Worm (Caenorhabditis elegans): ENCODE measurements around the gene pgm-1.
"Not testable (repeated sequence)": the region's sequence is repeated elsewhere in the genome, so short reads cannot be mapped to it uniquely, and the experiment has no call there.

Gene pgm-1

DNA sequence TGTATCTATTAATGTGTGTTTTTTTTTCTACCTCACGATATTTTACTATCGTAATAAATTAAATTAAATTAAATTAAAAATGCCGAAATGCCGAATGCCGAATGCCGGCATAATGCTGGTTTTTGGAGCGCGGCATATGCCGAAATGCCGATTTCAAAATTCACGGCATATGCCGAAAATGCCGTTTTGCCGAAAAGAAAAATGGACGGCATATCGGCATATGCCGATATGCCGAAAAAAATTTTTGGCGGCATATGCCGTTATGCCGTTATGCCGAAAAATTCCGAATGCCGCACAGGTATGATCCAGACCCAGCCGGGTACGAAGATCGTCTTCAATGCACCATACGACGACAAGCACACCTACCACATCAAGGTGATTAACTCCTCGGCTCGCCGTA, 9.3 kb downstream of the pgm-1 start, which contains the start of gene msp-32:
Gene msp-32, plus strand, starts transcription at position 301 of the 400 bp plus-strand sequence.
- not testable (repeated sequence) for TF ChIP-seq med-1 (GFP tag; optimal IDR thresholded peaks at IDR 0.05; ENCODE audit: insufficient read depth); cog-1 (tag; optimal IDR thresholded peaks at IDR 0.05); flt-1 (GFP tag; IDR thresholded peaks at IDR 0.05)

DNA sequence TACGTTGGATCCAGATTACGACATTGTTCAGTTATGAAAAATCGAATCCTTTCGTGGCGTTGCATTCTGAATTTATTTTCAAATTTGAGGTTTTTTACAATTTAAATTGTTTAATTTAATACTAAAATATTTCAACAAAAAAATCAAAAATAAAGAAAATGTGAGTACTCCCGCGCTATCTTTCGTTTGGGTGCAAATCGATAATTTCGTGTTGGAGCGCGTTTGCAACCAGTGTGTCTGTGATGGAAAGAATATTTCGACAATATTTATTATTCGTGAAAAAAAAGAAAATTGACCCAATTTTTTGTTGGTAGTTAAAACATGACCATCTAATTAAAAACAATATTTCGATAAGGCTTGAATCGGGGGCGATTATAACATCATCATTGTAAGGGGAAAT, 12.8 kb downstream of the pgm-1 start, which contains the start of gene R05F9.9:
Gene R05F9.9, minus strand, starts transcription at position 66 of the 400 bp plus-strand sequence.
- no peak for TF ChIP-seq ztf-29 (GFP tag; IDR thresholded peaks at IDR 0.05)
- TF ChIP-seq T22C8.4 (GFP tag; IDR thresholded peaks at IDR 0.05), result peak; percentile 80
- no peak for TF ChIP-seq tab-1 (GFP tag; IDR thresholded peaks at IDR 0.05)
- TF ChIP-seq ref-1 (GFP tag; conservative IDR thresholded peaks at IDR 0.05), result no peak
- no peak for TF ChIP-seq klf-2 (GFP tag; conservative IDR thresholded peaks at IDR 0.05)
- no peak for TF ChIP-seq flt-1 (GFP tag; IDR thresholded peaks at IDR 0.05)
- TF ChIP-seq cog-1 (tag; optimal IDR thresholded peaks at IDR 0.05), result no peak

DNA sequence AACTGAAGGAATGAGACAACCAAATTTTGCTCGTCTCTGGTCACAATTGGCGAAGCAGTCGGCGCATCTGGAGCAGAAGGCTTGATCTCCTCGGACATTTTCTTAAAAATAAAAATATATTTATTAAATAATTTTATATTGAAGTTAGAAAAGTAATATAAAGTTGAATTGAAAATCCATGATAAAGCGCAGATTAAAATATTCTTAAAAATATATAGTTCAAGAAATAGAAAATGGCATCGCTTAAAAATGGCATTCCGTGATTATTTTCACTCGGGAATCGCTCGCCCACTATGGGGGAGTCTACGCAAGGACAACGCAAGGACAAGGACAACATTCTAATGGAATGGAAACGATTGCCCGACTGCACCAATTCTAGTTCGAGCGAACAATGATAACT, 14.5 kb downstream of the pgm-1 start, which contains the start of gene sgt-1:
Gene sgt-1, minus strand, starts transcription at position 101 of the 400 bp plus-strand sequence.
- TF ChIP-seq cog-1 (tag; optimal IDR thresholded peaks at IDR 0.05); ztf-29 (GFP tag; IDR thresholded peaks at IDR 0.05); ref-1 (GFP tag; conservative IDR thresholded peaks at IDR 0.05): not testable (repeated sequence)

DNA sequence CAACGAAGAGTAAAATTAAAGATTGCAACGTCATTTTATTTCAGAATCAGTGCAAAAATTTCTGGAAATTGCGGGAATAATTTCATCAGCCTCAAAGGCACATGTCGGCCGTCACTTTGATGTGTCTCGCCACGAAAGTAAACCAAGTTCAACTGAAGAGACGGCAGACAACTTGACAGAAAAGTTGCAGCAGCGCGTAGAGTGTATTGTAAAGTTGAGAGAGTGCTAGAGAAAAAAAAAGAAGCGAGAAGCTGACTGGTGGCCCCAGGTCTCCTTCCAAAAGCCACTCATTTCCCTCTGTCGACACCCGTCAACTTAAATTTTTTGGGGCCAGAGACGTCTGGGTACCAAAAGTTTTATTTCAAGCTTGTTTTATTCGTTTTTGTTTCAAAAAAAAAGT, 15.0 kb downstream of the pgm-1 start:
- TF ChIP-seq ref-1 (GFP tag; conservative IDR thresholded peaks at IDR 0.05), result no peak
- no peak for TF ChIP-seq ztf-23 (GFP tag; IDR thresholded peaks at IDR 0.05)
- TF ChIP-seq ztf-29 (GFP tag; IDR thresholded peaks at IDR 0.05), result peak; percentile 57; the same call in 1 of the 2 replicates
- TF ChIP-seq flt-1 (GFP tag; IDR thresholded peaks at IDR 0.05), result 0 out of 2 replicates have a peak, but pooled peaks have one; percentile 7

DNA sequence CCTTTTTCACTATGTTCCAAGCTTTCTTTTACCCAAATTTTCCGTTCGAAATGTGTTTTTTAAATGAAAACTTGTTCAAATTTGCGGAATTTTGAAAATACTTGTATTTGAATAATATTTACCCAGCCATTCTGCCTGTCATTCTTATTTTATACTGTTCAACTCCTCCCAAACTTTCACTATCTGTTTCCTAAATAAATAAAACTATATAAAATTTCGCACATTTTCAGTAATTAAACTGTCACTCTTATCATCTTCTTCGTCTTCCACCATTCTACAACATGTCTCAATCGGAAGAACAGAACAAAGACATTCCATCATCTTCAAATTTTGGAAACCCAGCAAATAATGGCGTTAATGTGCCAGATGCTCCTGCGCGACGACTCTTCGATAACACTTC, 15.5 kb downstream of the pgm-1 start, which contains the start of gene btbd-10:
Gene btbd-10, plus strand, starts transcription at position 231 of the 400 bp plus-strand sequence.
- TF ChIP-seq ztf-23 (GFP tag; IDR thresholded peaks at IDR 0.05) (no peak), flt-1 (GFP tag; IDR thresholded peaks at IDR 0.05) (no peak), klf-2 (GFP tag; conservative IDR thresholded peaks at IDR 0.05) (no peak), T22C8.4 (GFP tag; IDR thresholded peaks at IDR 0.05) (no peak), tab-1 (GFP tag; IDR thresholded peaks at IDR 0.05) (no peak), med-1 (GFP tag; optimal IDR thresholded peaks at IDR 0.05; ENCODE audit: insufficient read depth) (no peak), ref-1 (GFP tag; conservative IDR thresholded peaks at IDR 0.05) (no peak), cog-1 (tag; optimal IDR thresholded peaks at IDR 0.05) (no peak), ztf-29 (GFP tag; IDR thresholded peaks at IDR 0.05) (no peak)

DNA sequence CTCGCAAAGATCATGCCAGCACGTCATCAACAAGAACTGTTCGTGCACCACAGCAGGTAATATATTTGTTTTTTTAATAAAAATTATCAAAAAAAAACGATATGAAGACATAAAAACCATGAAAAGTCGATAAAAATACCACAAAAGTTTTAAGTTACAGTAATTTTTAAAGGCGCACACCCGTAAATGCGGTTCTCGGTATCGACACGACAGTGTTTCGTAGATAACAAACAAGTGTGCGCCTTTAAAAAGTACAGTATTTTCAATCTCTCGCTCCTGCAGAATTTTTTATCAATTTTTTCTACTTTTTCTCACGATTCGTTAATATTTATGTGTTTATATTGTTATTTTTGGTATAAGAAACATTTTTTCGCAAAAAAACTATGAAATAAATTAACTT, 16.1 kb downstream of the pgm-1 start:
- TF ChIP-seq med-1 (GFP tag; optimal IDR thresholded peaks at IDR 0.05; ENCODE audit: insufficient read depth) (no peak), ref-1 (GFP tag; conservative IDR thresholded peaks at IDR 0.05) (no peak), flt-1 (GFP tag; IDR thresholded peaks at IDR 0.05) (no peak), tab-1 (GFP tag; IDR thresholded peaks at IDR 0.05) (no peak), ztf-29 (GFP tag; IDR thresholded peaks at IDR 0.05) (no peak), klf-2 (GFP tag; conservative IDR thresholded peaks at IDR 0.05) (no peak), ztf-23 (GFP tag; IDR thresholded peaks at IDR 0.05) (no peak), cog-1 (tag; optimal IDR thresholded peaks at IDR 0.05) (no peak), T22C8.4 (GFP tag; IDR thresholded peaks at IDR 0.05) (no peak)

DNA sequence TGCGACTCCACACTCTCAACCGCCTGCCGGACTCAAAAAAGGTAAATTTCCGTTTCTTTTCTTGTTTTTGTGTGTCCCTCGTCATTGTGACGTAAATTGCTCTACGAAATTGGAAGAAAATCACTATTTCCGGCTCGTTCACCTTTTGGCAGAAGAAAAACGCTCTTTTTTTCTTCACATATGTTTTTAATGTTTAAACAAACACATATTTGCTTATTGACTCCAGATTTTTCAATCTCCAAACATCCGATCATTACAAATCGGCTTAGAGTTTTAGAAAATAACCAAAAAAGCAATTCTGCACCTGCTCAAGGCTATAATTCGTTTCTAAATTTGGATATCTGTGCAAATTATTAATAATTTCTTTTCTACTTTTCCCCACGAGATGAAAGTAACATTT, 16.6 kb downstream of the pgm-1 start:
- TF ChIP-seq cog-1 (tag; optimal IDR thresholded peaks at IDR 0.05), result no peak
- no peak for TF ChIP-seq T22C8.4 (GFP tag; IDR thresholded peaks at IDR 0.05)
- no peak for TF ChIP-seq flt-1 (GFP tag; IDR thresholded peaks at IDR 0.05)
- no peak for TF ChIP-seq ref-1 (GFP tag; conservative IDR thresholded peaks at IDR 0.05)
- no peak for TF ChIP-seq ztf-23 (GFP tag; IDR thresholded peaks at IDR 0.05)
- no peak for TF ChIP-seq klf-2 (GFP tag; conservative IDR thresholded peaks at IDR 0.05)
- TF ChIP-seq med-1 (GFP tag; optimal IDR thresholded peaks at IDR 0.05; ENCODE audit: insufficient read depth), result no peak
- no peak for TF ChIP-seq tab-1 (GFP tag; IDR thresholded peaks at IDR 0.05)
- TF ChIP-seq ztf-29 (GFP tag; IDR thresholded peaks at IDR 0.05), result no peak

DNA sequence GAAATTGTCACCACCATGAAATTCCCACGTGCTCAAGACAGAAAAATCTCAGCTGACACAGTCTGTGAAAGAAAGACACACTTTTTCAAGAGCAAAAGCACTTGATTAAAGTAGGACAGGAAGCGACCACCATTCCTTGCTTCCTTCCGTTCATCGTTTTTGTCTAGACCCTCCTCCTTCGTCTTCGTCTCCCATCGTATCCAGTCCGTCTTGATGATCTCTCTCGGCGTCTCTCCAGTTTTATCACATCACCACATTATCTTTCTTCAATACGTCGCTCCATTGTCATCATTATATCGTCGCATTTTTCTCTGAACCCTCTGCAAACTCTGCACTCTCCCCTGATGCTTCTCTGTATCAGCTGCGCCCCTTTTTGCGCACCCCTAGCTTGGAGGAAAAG, 18.9 kb downstream of the pgm-1 start:
- no peak for TF ChIP-seq tab-1 (GFP tag; IDR thresholded peaks at IDR 0.05)
- TF ChIP-seq med-1 (GFP tag; optimal IDR thresholded peaks at IDR 0.05; ENCODE audit: insufficient read depth), result no peak
- TF ChIP-seq klf-2 (GFP tag; conservative IDR thresholded peaks at IDR 0.05), result no peak
- no peak for TF ChIP-seq T22C8.4 (GFP tag; IDR thresholded peaks at IDR 0.05)
- no peak for TF ChIP-seq ztf-23 (GFP tag; IDR thresholded peaks at IDR 0.05)
- no peak for TF ChIP-seq ref-1 (GFP tag; conservative IDR thresholded peaks at IDR 0.05)
- TF ChIP-seq flt-1 (GFP tag; IDR thresholded peaks at IDR 0.05), result no peak
- no peak for TF ChIP-seq cog-1 (tag; optimal IDR thresholded peaks at IDR 0.05)

DNA sequence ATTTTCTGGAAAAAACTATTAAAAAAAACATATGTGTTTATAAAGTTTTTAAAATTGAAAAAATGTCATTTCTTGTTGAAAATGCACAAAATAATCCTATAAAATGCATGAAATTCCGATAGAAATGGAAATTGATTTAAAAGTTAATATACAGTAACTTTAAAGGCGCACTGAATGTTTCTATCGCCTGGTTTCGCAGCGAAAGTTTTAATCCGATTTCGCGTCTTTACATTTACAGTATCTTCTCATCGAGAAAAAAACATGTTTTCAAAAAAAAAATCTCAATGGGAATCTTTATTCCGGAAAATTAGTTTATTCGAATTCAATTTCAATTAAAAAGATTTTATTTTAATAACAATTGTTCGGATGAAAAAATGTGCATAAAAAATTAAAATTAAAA, 25.0 kb downstream of the pgm-1 start, which contains the start of gene R05F9.11:
Gene R05F9.11, minus strand, starts transcription at position 5 of the 400 bp plus-strand sequence.
- TF ChIP-seq ztf-23 (GFP tag; IDR thresholded peaks at IDR 0.05), result no peak
- TF ChIP-seq klf-2 (GFP tag; conservative IDR thresholded peaks at IDR 0.05), result no peak
- no peak for TF ChIP-seq ztf-29 (GFP tag; IDR thresholded peaks at IDR 0.05)
- TF ChIP-seq flt-1 (GFP tag; IDR thresholded peaks at IDR 0.05), result no peak
- no peak for TF ChIP-seq T22C8.4 (GFP tag; IDR thresholded peaks at IDR 0.05)
- no peak for TF ChIP-seq med-1 (GFP tag; optimal IDR thresholded peaks at IDR 0.05; ENCODE audit: insufficient read depth)
- no peak for TF ChIP-seq tab-1 (GFP tag; IDR thresholded peaks at IDR 0.05)
- TF ChIP-seq cog-1 (tag; optimal IDR thresholded peaks at IDR 0.05), result no peak
- TF ChIP-seq ref-1 (GFP tag; conservative IDR thresholded peaks at IDR 0.05), result no peak

DNA sequence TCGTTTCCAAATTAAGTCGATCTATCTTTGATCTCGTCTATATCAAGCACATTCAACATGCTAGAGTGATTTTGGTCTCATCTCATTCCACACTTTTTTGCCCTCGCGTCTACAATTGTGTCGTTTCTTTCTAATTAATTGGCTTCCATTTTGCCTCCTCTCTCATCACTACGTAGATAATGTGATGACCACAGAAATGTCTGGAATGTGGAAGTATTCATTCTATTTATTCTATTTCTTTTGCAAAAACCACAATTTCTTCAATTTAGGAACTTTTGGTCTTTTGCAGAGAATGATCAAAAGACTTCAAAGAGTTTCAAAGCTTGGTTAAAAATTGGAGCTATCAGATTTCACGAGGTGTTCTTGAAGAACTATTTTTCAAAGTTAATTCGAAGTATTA, 26.3 kb downstream of the pgm-1 start:
- TF ChIP-seq klf-2 (GFP tag; conservative IDR thresholded peaks at IDR 0.05) (no peak), ref-1 (GFP tag; conservative IDR thresholded peaks at IDR 0.05) (no peak), tab-1 (GFP tag; IDR thresholded peaks at IDR 0.05) (no peak), flt-1 (GFP tag; IDR thresholded peaks at IDR 0.05) (no peak), med-1 (GFP tag; optimal IDR thresholded peaks at IDR 0.05; ENCODE audit: insufficient read depth) (no peak), ztf-29 (GFP tag; IDR thresholded peaks at IDR 0.05) (no peak), cog-1 (tag; optimal IDR thresholded peaks at IDR 0.05) (no peak), ztf-23 (GFP tag; IDR thresholded peaks at IDR 0.05) (no peak), T22C8.4 (GFP tag; IDR thresholded peaks at IDR 0.05) (no peak)

All from whole organism, midembryonic.